Worm (Caenorhabditis elegans): ENCODE results near the gene K10D6.4.

DNA sequence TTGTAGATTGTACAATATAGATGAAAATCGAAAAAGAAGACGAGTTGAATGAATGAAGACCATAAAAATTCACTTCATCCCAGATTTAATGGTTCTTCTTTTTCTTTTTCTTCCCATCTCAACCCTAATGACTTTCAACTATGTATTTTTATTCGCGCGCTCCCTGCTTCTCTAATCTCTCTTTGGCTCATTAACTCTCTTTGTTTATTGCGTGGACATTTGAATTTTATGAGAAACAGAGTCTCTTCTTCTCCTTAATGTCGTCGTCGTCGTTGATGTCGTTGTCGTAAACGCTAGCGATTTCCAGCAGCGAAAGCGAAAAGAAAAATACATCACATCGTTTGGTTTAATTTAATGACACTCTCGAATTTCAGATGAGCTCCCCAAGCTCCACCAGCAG is 12.8 kb downstream of the K10D6.4 start:
- TF ChIP-seq K11D2.4 (GFP tag; IDR thresholded peaks at IDR 0.05) (no peak), unc-130 (GFP tag; optimal IDR thresholded peaks at IDR 0.05) (no peak), rec-8 (tag; optimal IDR thresholded peaks at IDR 0.05) (no peak), F33H1.4 (GFP tag; IDR thresholded peaks at IDR 0.05) (no peak), B0035.1 (tag; optimal IDR thresholded peaks at IDR 0.05) (no peak), ets-4 (GFP tag; optimal IDR thresholded peaks at IDR 0.05) (no peak), xnd-1 (tag; optimal IDR thresholded peaks at IDR 0.05) (no peak), somi-1 (GFP tag; optimal IDR thresholded peaks at IDR 0.05) (no peak), B0336.3 (GFP tag; IDR thresholded peaks at IDR 0.05) (no peak), ztf-6 (GFP tag; IDR thresholded peaks at IDR 0.05) (no peak), ztf-22 (GFP tag; optimal IDR thresholded peaks at IDR 0.05) (no peak), ztf-3 (GFP tag; optimal IDR thresholded peaks at IDR 0.05) (no peak)
